Worm (Caenorhabditis elegans): ENCODE measurements around the gene sptl-1.

DNA sequence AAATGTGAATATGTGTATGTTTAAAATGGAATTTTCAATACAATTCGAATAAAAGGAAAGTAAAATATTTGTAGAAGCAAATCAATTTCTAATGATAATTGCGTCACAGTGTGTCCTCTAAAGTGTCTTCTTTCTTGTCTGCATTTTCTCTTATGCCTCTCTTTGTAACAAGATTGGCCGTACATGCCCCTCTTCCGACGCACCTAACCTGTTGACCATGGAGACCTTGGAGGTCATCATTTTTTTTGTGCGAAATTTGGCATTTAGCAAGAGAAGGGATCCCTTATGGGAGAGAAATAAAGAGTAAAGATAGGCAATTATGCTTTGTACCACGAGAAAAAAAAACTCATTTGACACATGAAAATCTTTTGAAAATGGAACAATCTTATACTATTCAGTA lies 23.2 kb upstream of the sptl-1 start, which contains the start of gene F23F1.4:
- TF ChIP-seq sea-2 (GFP tag; IDR thresholded peaks at IDR 0.05) (no peak), cebp-1 (GFP tag; IDR thresholded peaks at IDR 0.05) (no peak), cebp-1 (tag; optimal IDR thresholded peaks at IDR 0.05) (no peak), ekl-4 (GFP tag; IDR thresholded peaks at IDR 0.05) (no peak), hmg-1.2 (GFP tag; IDR thresholded peaks at IDR 0.05) (no peak), nhr-179 (tag; optimal IDR thresholded peaks at IDR 0.05) (no peak), sdz-38 (tag; optimal IDR thresholded peaks at IDR 0.05) (no peak), ceh-79 (tag; optimal IDR thresholded peaks at IDR 0.05) (no peak), snpc-4 (GFP tag; optimal IDR thresholded peaks at IDR 0.05) (no peak), snpc-4 (tag; optimal IDR thresholded peaks at IDR 0.05) (no peak), K12H6.12 (tag; optimal IDR thresholded peaks at IDR 0.05) (no peak), F52B5.7 (tag; optimal IDR thresholded peaks at IDR 0.05) (no peak), egl-18 (GFP tag; IDR thresholded peaks at IDR 0.05) (no peak)

Measured in whole organism, young adult.